Worm (Caenorhabditis elegans) whole organism, late embryonic: ENCODE measurements around the gene T04F3.4.

Source experiments
- C08G9.2 ChIP-seq: sonication (generic microtip); optimal IDR thresholded peaks from 2 replicates; lab custom pipeline; 2016; ENCODE audit warnings: mild to moderate bottlenecking, missing genetic modification characterization, moderate library complexity, missing compliant biosample characterization
- F13H6.1 ChIP-seq: sonication (generic microtip); optimal IDR thresholded peaks from 2 replicates; lab custom pipeline; 2016; ENCODE audit warnings: missing genetic modification characterization, missing compliant biosample characterization
- ceh-18 ChIP-seq: sonication (generic microtip); optimal IDR thresholded peaks from 2 replicates; lab custom pipeline; 2016; ENCODE audit warnings: missing genetic modification characterization, missing compliant biosample characterization
- ceh-19 ChIP-seq: fragments of 200-800 bp; sonication (Bioruptor generic); optimal IDR thresholded peaks from 2 replicates; lab custom pipeline; 2018; ENCODE audit warnings: mild to moderate bottlenecking, missing genetic modification characterization, missing compliant biosample characterization
- ceh-2 ChIP-seq: sonication (generic microtip); optimal IDR thresholded peaks from 2 replicates; lab custom pipeline; 2016; ENCODE audit warnings: missing genotype, missing genetic modification characterization, missing compliant biosample characterization
- ceh-22 ChIP-seq: sonication (generic microtip); optimal IDR thresholded peaks from 2 replicates; lab custom pipeline; 2017; ENCODE audit warnings: missing biosample characterization, missing genetic modification characterization
- ceh-30 ChIP-seq: fragments of 150-350 bp; optimal IDR thresholded peaks from 2 replicates; lab custom pipeline; 2014; ENCODE audit warnings: missing biosample characterization, missing genetic modification characterization
- ceh-48 ChIP-seq: sonication (generic microtip); optimal IDR thresholded peaks from 2 replicates; lab custom pipeline; 2016; ENCODE audit warnings: missing genetic modification characterization, inconsistent platforms, missing compliant biosample characterization
- elt-2 ChIP-seq: sonication (generic microtip); optimal IDR thresholded peaks from 2 replicates; lab custom pipeline; 2016; ENCODE audit warnings: missing genetic modification reagents, missing genetic modification characterization, missing compliant biosample characterization
- elt-4 ChIP-seq: sonication (generic microtip); optimal IDR thresholded peaks from 2 replicates; lab custom pipeline; 2016; ENCODE audit warnings: missing genetic modification characterization, missing compliant biosample characterization
- ets-4 ChIP-seq: sonication (generic microtip); optimal IDR thresholded peaks from 2 replicates; lab custom pipeline; 2016; ENCODE audit warnings: missing genetic modification characterization, missing compliant biosample characterization
- fkh-10 ChIP-seq: fragments of 150-350 bp; optimal IDR thresholded peaks from 2 replicates; lab custom pipeline; 2014; ENCODE audit warnings: missing biosample characterization, missing genetic modification reagents, missing genetic modification characterization
- gmeb-2 ChIP-seq: sonication (generic microtip); optimal IDR thresholded peaks from 2 replicates; lab custom pipeline; 2016; ENCODE audit warnings: missing genetic modification characterization, inconsistent platforms, missing compliant biosample characterization
- hlh-15 ChIP-seq: sonication (generic microtip); optimal IDR thresholded peaks from 2 replicates; lab custom pipeline; 2016; ENCODE audit warnings: missing genetic modification characterization, missing compliant biosample characterization
- hlh-30 ChIP-seq: sonication (generic microtip); optimal IDR thresholded peaks from 2 replicates; lab custom pipeline; 2017; ENCODE audit warnings: antibody characterized with exemption, missing genetic modification characterization, missing compliant biosample characterization; ENCODE audit not compliant: insufficient read depth
- nfya-1 ChIP-seq: sonication (generic microtip); optimal IDR thresholded peaks from 2 replicates; lab custom pipeline; 2017; ENCODE audit warnings: missing genetic modification characterization, mild to moderate bottlenecking, missing compliant biosample characterization, antibody characterized with exemption, moderate library complexity
- nhr-232 ChIP-seq: sonication (generic microtip); optimal IDR thresholded peaks from 2 replicates; lab custom pipeline; 2016; ENCODE audit warnings: missing genetic modification characterization, missing compliant biosample characterization
- pag-3 ChIP-seq: sonication (generic microtip); optimal IDR thresholded peaks from 2 replicates; lab custom pipeline; 2016; ENCODE audit warnings: missing compliant biosample characterization, missing genetic modification characterization, borderline replicate concordance
- pat-9 ChIP-seq: fragments of 200-800 bp; sonication (Bioruptor generic); optimal IDR thresholded peaks from 2 replicates; lab custom pipeline; 2018; ENCODE audit warnings: mild to moderate bottlenecking, missing genetic modification characterization, moderate library complexity, missing compliant biosample characterization
- pax-1 ChIP-seq: fragments of 150-350 bp; optimal IDR thresholded peaks from 2 replicates; lab custom pipeline; 2014; ENCODE audit warnings: missing biosample characterization, missing genetic modification characterization
- pha-2 ChIP-seq: sonication (generic microtip); optimal IDR thresholded peaks from 2 replicates; lab custom pipeline; 2017; ENCODE audit warnings: mild to moderate bottlenecking, missing genetic modification characterization, missing compliant biosample characterization
- pros-1 ChIP-seq: fragments of 150-350 bp; optimal IDR thresholded peaks from 2 replicates; lab custom pipeline; 2014; ENCODE audit warnings: missing biosample characterization, missing genetic modification reagents, missing genetic modification characterization
- ref-2 ChIP-seq: sonication (generic microtip); optimal IDR thresholded peaks from 2 replicates; lab custom pipeline; 2016; ENCODE audit warnings: missing genetic modification characterization, missing compliant biosample characterization
- rnt-1 ChIP-seq: sonication (generic microtip); optimal IDR thresholded peaks from 2 replicates; lab custom pipeline; 2016; ENCODE audit warnings: missing genetic modification characterization, missing compliant biosample characterization
- sox-4 ChIP-seq: sonication (generic microtip); optimal IDR thresholded peaks from 2 replicates; lab custom pipeline; 2017; ENCODE audit warnings: mild to moderate bottlenecking, missing genetic modification characterization, inconsistent platforms, missing compliant biosample characterization
- ttx-3 ChIP-seq: sonication (generic microtip); optimal IDR thresholded peaks from 2 replicates; lab custom pipeline; 2016; ENCODE audit warnings: missing genetic modification reagents, missing genetic modification characterization, missing compliant biosample characterization
- unc-3 ChIP-seq, 2 experiments: fragments of 200-800 bp in 1 of 2; sonication (Bioruptor generic) in 1 of 2; sonication (generic microtip) in 1 of 2; conservative IDR thresholded peaks in 1 of 2; optimal IDR thresholded peaks in 1 of 2; 2 replicates each; pipeline versions ENCODE4 v1.3.6 to Lab custom; 2016 to 2022; ENCODE audit warnings: missing compliant biosample characterization in 2 of 2, missing genetic modification characterization in 2 of 2, missing genetic modification reagents in 1 of 2
- unc-55 ChIP-seq: sonication (generic microtip); optimal IDR thresholded peaks from 2 replicates; lab custom pipeline; 2017; ENCODE audit warnings: missing biosample characterization, missing genetic modification reagents, missing genetic modification characterization
- unc-86 ChIP-seq: sonication (generic microtip); optimal IDR thresholded peaks from 2 replicates; lab custom pipeline; 2016; ENCODE audit warnings: missing genetic modification characterization, missing compliant biosample characterization

T04F3.4 gene

DNA sequence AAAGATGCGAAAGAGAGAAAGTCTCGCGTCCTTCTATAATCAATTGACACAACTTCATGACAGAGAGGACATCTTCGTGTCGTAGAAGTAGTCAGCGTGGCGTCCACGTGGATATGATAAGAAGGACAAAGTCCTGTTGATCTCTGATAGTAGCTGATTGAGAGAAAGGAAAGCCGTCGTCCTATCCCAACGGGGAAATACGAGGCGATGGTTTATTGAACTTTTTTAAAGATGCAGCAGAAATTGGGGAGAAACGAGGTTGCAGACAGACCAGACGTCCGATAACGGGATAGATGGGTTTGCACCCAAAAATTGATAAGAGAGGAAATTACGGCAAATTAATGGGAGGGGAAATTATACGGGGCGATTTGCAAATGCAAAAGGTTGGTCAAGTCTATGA lies 39.7 kb upstream of the T04F3.4 start:
- TF ChIP-seq C08G9.2 (tag; lab: Kevin White, UChicago) (no peak), elt-4 (no peak), nfya-1 (tag; lab: Kevin White, UChicago) (no peak), unc-3 (GFP tag; conservative IDR thresholded peaks at IDR 0.05; lab: Robert Waterston, UW) (no peak), unc-3 (tag; optimal IDR thresholded peaks at IDR 0.05; lab: Kevin White, UChicago) (no peak), unc-86 (tag; lab: Kevin White, UChicago) (no peak)

- peak; percentile 40 for TF ChIP-seq elt-2
- TF ChIP-seq nhr-232 (tag; lab: Kevin White, UChicago): no peak
These were observed 38.4 kb upstream of the T04F3.4 start for ce11 chrV:11801076-11801849.

DNA sequence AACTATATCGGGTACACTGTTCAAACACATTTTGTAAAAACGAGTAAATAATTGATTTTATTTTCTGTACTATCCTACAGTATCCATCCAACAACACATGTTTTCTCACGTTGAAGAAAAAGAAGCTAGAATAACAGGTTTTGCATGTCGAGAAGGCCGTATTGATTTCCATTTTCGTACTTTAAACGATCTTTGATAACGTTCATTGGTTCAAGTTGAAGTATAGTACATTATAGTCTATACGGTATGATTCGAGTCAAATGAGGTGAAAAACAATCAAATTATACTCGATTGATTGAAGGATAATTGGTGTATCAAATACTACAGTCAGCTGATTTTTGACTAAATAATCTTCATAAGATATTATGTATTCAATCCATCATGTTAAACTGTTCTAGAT lies 37.6 kb upstream of the T04F3.4 start:
- TF ChIP-seq unc-3 (GFP tag; conservative IDR thresholded peaks at IDR 0.05; lab: Robert Waterston, UW): no peak
- no peak for TF ChIP-seq unc-3 (tag; optimal IDR thresholded peaks at IDR 0.05; lab: Kevin White, UChicago)

DNA sequence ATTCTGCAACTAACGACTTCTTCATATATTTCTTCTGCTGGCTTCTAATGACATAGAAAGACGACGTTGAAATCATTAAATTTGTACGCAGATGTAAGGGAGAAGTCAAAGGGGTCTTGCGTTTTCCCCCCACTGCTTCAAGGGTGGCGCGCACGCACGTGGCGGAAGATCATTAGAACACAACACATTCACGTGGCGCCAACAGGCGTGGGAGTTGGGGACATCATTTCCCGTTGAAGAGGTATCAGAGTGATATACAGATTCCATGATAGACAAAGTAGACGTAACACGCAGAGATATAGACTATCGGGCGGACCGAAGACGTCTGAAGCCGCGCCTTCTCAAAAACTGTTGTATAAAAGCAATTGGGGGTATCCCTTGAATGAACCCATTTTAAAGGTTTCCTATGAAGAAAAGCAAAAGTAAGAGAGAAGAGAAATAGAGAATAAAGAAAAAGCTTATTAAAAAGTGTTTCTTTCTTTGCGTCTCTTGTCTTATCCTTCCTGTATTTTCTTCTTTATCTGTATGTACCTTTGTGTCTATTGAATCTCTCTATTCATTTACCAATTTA lies 36.5 kb upstream of the T04F3.4 start:
- TF ChIP-seq unc-3 (GFP tag; conservative IDR thresholded peaks at IDR 0.05; lab: Robert Waterston, UW) (no peak), unc-3 (tag; optimal IDR thresholded peaks at IDR 0.05; lab: Kevin White, UChicago) (no peak), sox-4 (tag; lab: Kevin White, UChicago) (no peak), ceh-18 (tag; lab: Kevin White, UChicago) (peak; percentile 20), fkh-10 (GFP tag; lab: Kevin White, UChicago) (no peak), ceh-19 (GFP tag; lab: Kevin White, UChicago) (no peak), ceh-30 (tag; lab: Kevin White, UChicago) (no peak), pha-2 (tag; lab: Kevin White, UChicago) (no peak), pax-1 (tag; lab: Kevin White, UChicago) (no peak), F13H6.1 (peak; percentile 27), pros-1 (tag; lab: Kevin White, UChicago) (no peak), ref-2 (tag; lab: Kevin White, UChicago) (peak; percentile 3), nhr-232 (tag; lab: Kevin White, UChicago) (no peak), gmeb-2 (tag; lab: Kevin White, UChicago) (no peak), hlh-15 (tag; lab: Kevin White, UChicago) (no peak), pat-9 (tag; lab: Kevin White, UChicago) (no peak), ceh-48 (no peak), ceh-2 (no peak), hlh-30 (no peak), ets-4 (tag; lab: Kevin White, UChicago) (no peak)

DNA sequence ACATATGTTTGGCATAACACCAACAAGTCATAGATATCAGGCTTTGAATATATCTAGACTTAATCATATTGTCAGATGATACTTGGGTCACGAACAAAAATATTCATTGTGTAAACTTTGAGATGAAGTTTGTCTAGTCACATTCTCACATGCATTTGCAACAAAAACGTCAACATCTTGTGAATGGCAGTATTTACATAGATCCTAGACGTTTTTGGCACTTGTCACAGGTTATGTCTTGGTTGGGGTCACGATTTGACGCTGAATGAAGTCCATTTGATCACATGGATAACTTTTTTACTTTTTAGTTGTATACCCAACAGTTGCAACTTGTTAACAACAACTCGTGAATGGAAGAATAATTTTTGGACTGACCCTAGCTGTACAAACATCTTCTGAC lies 35.5 kb upstream of the T04F3.4 start:
- no peak for TF ChIP-seq unc-86 (tag; lab: Kevin White, UChicago)
- no peak for TF ChIP-seq ceh-22 (tag; lab: Kevin White, UChicago)
- no peak for TF ChIP-seq rnt-1 (tag; lab: Kevin White, UChicago)
- TF ChIP-seq unc-55: no peak
- TF ChIP-seq sox-4 (tag; lab: Kevin White, UChicago): no peak
- TF ChIP-seq pros-1 (tag; lab: Kevin White, UChicago): no peak
- TF ChIP-seq pag-3 (tag; lab: Kevin White, UChicago): no peak
- no peak for TF ChIP-seq ttx-3
